Worm (Caenorhabditis elegans) whole organism, early embryonic: ENCODE data around the gene lpr-3.

ENCODE experiments used
- F13C5.2 ChIP-seq: sonication (generic microtip); optimal IDR thresholded peaks from 2 replicates; lab custom pipeline; 2017; ENCODE audit warnings: mild to moderate bottlenecking, missing genetic modification characterization, inconsistent platforms, missing compliant biosample characterization
- ama-1 ChIP-seq: fragments of 150-350 bp; optimal IDR thresholded peaks from 2 replicates; lab custom pipeline; 2014
- ceh-13 ChIP-seq: fragments of 200-800 bp; sonication (Bioruptor generic); optimal IDR thresholded peaks from 2 replicates; lab custom pipeline; 2018; ENCODE audit warnings: mild to moderate bottlenecking, missing genetic modification characterization, missing compliant biosample characterization
- flt-1 ChIP-seq: fragments of 200-800 bp; sonication (Bioruptor generic); IDR thresholded peaks from 2 replicates; pipeline ENCODE4 v1.3.6; 2022; ENCODE audit warnings: missing genetic modification characterization, missing compliant biosample characterization
- hmg-4 ChIP-seq: fragments of 200-800 bp; sonication (Bioruptor generic); optimal IDR thresholded peaks from 2 replicates; lab custom pipeline; 2018; ENCODE audit warnings: mild to moderate bottlenecking, missing genetic modification characterization, missing compliant biosample characterization
- sea-1 ChIP-seq: fragments of 200-800 bp; sonication (Bioruptor generic); conservative IDR thresholded peaks from 2 replicates; pipeline ENCODE4 v1.3.6; 2022; ENCODE audit warnings: missing genetic modification characterization, missing compliant biosample characterization

- TF ChIP-seq hmg-4 (GFP tag; lab: Kevin White, UChicago) = no peak
- TF ChIP-seq ama-1 (lab: Kevin White, UChicago) = no peak
- TF ChIP-seq F13C5.2 (tag; lab: Kevin White, UChicago) = no peak
- TF ChIP-seq sea-1 (GFP tag; lab: Robert Waterston, UW) = no peak
- no peak for TF ChIP-seq flt-1
- TF ChIP-seq ceh-13 (GFP tag; lab: Kevin White, UChicago) = no peak
Measured at ce11 chrX:11033952-11034287, 23.3 kb upstream of the lpr-3 start.
